Fruit fly (Drosophila melanogaster): ENCODE data around the gene CG13361.
A peak's percentile ranks its signal among the peaks of the same experiment; 100 is the strongest.

CG13361 gene

DNA sequence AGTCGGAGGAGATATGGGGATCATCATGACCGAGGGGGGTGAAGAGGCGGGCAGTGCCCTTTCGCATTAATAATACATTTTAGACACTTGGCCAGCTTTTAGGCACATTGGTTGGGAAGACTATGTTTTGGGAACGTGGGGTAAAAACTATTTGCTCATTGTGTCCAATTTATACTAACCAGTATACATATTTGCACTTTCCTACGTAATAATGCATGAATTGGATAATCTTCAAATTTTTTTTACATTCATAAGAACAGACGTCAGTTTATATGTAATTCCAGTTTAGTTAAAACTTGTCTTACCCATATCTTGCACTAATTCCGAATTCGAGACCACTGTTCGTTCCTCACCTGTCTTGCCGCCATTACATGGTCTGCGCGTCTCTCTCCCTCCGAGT, 25.9 kb upstream of the CG13361 start:
- no peak for TF ChIP-seq CG12768 (GFP tag; optimal IDR thresholded peaks at IDR 0.05)
- no peak for TF ChIP-seq CG33017 (tag; optimal IDR thresholded peaks at IDR 0.05)
- TF ChIP-seq pad (GFP tag; optimal IDR thresholded peaks at IDR 0.05): no peak
- no peak for TF ChIP-seq toe (GFP tag; optimal IDR thresholded peaks at IDR 0.05)
- TF ChIP-seq CG11617 (GFP tag; optimal IDR thresholded peaks at IDR 0.05): no peak
- no peak for TF ChIP-seq Crg-1 (GFP tag; optimal IDR thresholded peaks at IDR 0.05)
- no peak for TF ChIP-seq CG7101 (tag; optimal IDR thresholded peaks at IDR 0.05)
- no peak for TF ChIP-seq cnc (optimal IDR thresholded peaks at IDR 0.05)
- TF ChIP-seq CG5204 (GFP tag; optimal IDR thresholded peaks at IDR 0.05): no peak
- TF ChIP-seq CG7045 (GFP tag; optimal IDR thresholded peaks at IDR 0.05): no peak
- no peak for TF ChIP-seq Mnt (GFP tag; optimal IDR thresholded peaks at IDR 0.05)
- no peak for TF ChIP-seq cic (GFP tag; optimal IDR thresholded peaks at IDR 0.05)
- TF ChIP-seq CG1620 (GFP tag; optimal IDR thresholded peaks at IDR 0.05): no peak
- TF ChIP-seq Clk (GFP tag; optimal IDR thresholded peaks at IDR 0.05): no peak
- no peak for TF ChIP-seq ovo (GFP tag; optimal IDR thresholded peaks at IDR 0.05)
- TF ChIP-seq bab1 (GFP tag; optimal IDR thresholded peaks at IDR 0.05): no peak
- TF ChIP-seq tj (GFP tag; optimal IDR thresholded peaks at IDR 0.05): no peak
- TF ChIP-seq kay (GFP tag; ENCODE audit: borderline replicate concordance): no peak
- TF ChIP-seq CG14711 (tag; optimal IDR thresholded peaks at IDR 0.05): no peak

DNA sequence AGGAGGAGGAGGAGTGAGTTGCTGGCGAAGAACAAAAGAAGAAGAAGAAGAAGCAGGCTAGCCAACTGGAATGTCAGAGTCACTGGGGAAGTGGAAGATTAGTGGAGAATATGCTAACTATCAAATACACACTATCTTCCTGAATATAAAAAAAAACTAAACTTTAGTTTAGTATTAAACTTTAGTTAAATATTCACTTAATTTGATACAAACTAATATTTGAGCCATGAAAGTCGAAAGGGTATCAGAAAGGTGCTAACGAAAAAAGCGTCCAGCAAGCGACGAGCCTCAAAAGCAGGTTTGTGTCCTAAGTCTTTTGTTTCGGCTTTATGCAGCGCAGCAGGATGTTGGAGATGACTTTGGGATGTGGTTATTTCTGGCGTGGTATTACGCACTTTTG, 21.7 kb upstream of the CG13361 start:
- TF ChIP-seq cnc (optimal IDR thresholded peaks at IDR 0.05) (no peak), CG33017 (tag; optimal IDR thresholded peaks at IDR 0.05) (no peak), CG14711 (tag; optimal IDR thresholded peaks at IDR 0.05) (no peak), Clk (GFP tag; optimal IDR thresholded peaks at IDR 0.05) (no peak), cic (GFP tag; optimal IDR thresholded peaks at IDR 0.05) (no peak), CG7101 (tag; optimal IDR thresholded peaks at IDR 0.05) (no peak), pad (GFP tag; optimal IDR thresholded peaks at IDR 0.05) (no peak)

DNA sequence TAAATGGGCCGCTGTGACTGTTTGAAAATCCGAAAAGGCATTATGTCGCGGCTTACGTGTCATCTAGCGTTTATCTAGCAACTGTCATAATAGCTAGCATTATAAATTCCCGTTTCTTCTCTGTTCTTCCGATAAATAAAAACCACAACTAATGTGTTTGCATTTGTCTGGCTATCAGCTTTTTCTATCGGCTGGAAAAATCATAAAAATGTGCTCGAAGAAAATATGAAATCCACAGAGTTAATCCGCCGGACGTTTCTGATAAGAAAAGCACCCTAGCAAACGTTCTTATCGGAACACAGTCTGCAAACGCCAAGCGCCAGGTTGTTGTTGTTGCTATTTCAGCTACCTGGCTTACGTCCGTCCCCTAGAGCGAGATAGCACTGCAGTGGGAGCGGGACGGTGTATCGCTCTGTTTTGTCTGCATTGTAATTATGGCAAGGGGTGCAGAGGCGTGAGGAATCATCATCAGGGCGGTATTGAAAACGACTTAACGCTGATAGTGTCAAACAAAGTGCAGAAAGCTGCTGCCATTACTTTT, 20.8 kb upstream of the CG13361 start:
- TF ChIP-seq bab1 (GFP tag; optimal IDR thresholded peaks at IDR 0.05) (no peak), cnc (optimal IDR thresholded peaks at IDR 0.05) (no peak), CG5204 (GFP tag; optimal IDR thresholded peaks at IDR 0.05) (no peak), Mnt (GFP tag; optimal IDR thresholded peaks at IDR 0.05) (no peak), CG7045 (GFP tag; optimal IDR thresholded peaks at IDR 0.05) (no peak), CG11617 (GFP tag; optimal IDR thresholded peaks at IDR 0.05) (no peak), CG1620 (GFP tag; optimal IDR thresholded peaks at IDR 0.05) (no peak), Clk (GFP tag; optimal IDR thresholded peaks at IDR 0.05) (no peak), toe (GFP tag; optimal IDR thresholded peaks at IDR 0.05) (no peak), CG12768 (GFP tag; optimal IDR thresholded peaks at IDR 0.05) (no peak), cic (GFP tag; optimal IDR thresholded peaks at IDR 0.05) (no peak), CG33017 (tag; optimal IDR thresholded peaks at IDR 0.05) (no peak), pad (GFP tag; optimal IDR thresholded peaks at IDR 0.05) (no peak), CG7101 (tag; optimal IDR thresholded peaks at IDR 0.05) (no peak), Hr96 (GFP tag; optimal IDR thresholded peaks at IDR 0.05) (no peak), ovo (GFP tag; optimal IDR thresholded peaks at IDR 0.05) (no peak), tj (GFP tag; optimal IDR thresholded peaks at IDR 0.05) (no peak), Crg-1 (GFP tag; optimal IDR thresholded peaks at IDR 0.05) (no peak), kay (GFP tag; ENCODE audit: borderline replicate concordance) (no peak), CG14711 (tag; optimal IDR thresholded peaks at IDR 0.05) (no peak)

DNA sequence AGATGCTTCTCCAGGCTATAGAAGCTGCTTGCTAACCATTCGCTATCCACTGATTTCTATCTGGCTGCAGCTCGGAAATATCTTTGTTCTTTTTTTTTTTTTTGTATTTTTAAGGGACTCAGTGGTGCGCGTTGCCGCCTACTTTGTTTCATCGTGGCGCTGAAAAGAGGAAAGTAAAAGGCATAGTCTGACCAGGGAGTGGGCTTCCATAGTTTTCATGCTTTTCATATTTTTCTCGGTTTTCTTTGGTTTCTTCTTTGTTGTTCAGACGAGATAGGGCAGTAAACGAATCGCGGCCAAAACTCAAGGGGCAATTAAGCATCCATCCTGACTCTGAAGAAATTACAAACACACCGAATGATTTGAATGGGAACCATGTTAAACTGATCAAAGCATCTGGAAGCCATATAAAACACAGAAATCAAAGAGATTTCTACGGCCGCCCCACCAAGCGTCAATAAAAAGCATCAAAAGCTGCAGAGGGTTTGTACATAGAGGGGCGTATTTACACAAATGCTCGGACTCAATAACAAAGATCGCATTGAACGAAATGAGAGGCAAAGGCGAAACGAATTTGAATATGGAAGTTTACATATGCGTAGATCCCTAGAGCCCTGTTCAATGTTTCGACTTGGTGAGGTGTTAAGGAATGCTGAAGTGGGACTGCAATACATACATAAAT, 19.0 kb upstream of the CG13361 start:
- TF ChIP-seq cnc (optimal IDR thresholded peaks at IDR 0.05) (no peak), CG1620 (GFP tag; optimal IDR thresholded peaks at IDR 0.05) (no peak), CG12768 (GFP tag; optimal IDR thresholded peaks at IDR 0.05) (no peak), tj (GFP tag; optimal IDR thresholded peaks at IDR 0.05) (no peak), Crg-1 (GFP tag; optimal IDR thresholded peaks at IDR 0.05) (no peak), pad (GFP tag; optimal IDR thresholded peaks at IDR 0.05) (no peak), cic (GFP tag; optimal IDR thresholded peaks at IDR 0.05) (no peak), CG11617 (GFP tag; optimal IDR thresholded peaks at IDR 0.05) (no peak), kay (GFP tag; ENCODE audit: borderline replicate concordance) (no peak), CG14711 (tag; optimal IDR thresholded peaks at IDR 0.05) (no peak), Hr96 (GFP tag; optimal IDR thresholded peaks at IDR 0.05) (no peak), Mnt (GFP tag; optimal IDR thresholded peaks at IDR 0.05) (no peak), CG33017 (tag; optimal IDR thresholded peaks at IDR 0.05) (no peak), ovo (GFP tag; optimal IDR thresholded peaks at IDR 0.05) (no peak)

DNA sequence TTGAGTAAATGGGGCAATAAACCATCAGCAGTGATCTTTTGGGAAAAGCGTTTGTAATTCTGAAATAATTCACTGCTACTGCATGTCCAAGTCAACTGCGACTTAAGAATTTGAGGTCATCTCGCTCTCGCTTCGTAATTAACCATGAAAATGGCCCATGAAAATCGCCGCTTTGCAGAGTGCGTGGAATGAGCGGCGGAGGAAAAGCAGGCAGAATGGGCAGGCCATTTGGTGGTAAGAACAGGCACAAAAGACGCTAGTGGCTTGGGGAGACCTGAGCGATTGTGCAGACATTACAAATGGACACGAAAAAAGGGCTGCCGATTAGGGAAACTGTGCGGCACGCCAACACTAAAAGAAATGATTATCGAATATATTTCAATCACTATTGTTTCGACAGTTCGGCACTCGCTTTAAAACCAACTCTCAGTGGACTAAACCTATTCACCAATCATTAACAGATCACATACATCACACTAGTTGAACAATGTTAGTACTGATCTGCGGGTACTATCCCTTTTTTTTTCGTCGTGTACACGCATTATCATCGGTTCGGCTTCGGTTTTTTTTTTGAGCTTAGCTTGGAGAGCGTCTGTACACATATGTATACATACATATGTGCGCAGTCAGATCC, 18.1 kb upstream of the CG13361 start:
- no peak for TF ChIP-seq CG5204 (GFP tag; optimal IDR thresholded peaks at IDR 0.05)
- no peak for TF ChIP-seq Mnt (GFP tag; optimal IDR thresholded peaks at IDR 0.05)
- TF ChIP-seq tj (GFP tag; optimal IDR thresholded peaks at IDR 0.05): no peak
- no peak for TF ChIP-seq toe (GFP tag; optimal IDR thresholded peaks at IDR 0.05)

DNA sequence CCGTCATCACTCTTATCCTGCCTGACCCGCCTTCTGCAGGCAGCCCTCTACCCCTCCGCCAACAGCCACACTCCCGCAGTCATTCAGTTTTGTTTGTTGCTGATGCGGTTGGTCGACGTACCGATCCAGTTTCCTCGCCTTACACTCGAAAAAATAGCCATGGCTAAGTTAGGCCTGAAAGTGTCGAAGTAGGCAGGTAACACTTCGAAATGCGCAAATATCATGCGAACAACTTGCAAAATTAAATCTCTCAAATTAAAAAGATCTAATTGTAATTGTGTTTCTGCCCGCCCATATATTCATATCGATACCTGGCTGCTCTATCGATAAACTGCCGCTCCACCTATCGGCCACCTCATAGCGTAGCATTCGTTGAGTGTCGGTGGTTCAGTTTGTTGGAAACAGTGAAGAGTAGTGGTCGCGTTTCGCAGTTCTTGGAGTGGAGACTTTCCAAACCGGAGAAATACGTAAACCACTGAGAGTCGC, 16.2 kb upstream of the CG13361 start, which contains the start of gene fz3:
TSS of gene fz3 (plus strand) at position 307 of the 486 bp plus-strand sequence.
- peak; percentile 22 for TF ChIP-seq CG7101 (tag; optimal IDR thresholded peaks at IDR 0.05)
- peak; percentile 32 for TF ChIP-seq Hr96 (GFP tag; optimal IDR thresholded peaks at IDR 0.05)
- no peak for TF ChIP-seq CG12768 (GFP tag; optimal IDR thresholded peaks at IDR 0.05)
- no peak for TF ChIP-seq CG7045 (GFP tag; optimal IDR thresholded peaks at IDR 0.05)
- no peak for TF ChIP-seq Crg-1 (GFP tag; optimal IDR thresholded peaks at IDR 0.05)
- TF ChIP-seq bab1 (GFP tag; optimal IDR thresholded peaks at IDR 0.05): peak; percentile 69
- no peak for TF ChIP-seq cic (GFP tag; optimal IDR thresholded peaks at IDR 0.05)
- TF ChIP-seq pad (GFP tag; optimal IDR thresholded peaks at IDR 0.05): peak; percentile 25
- no peak for TF ChIP-seq cnc (optimal IDR thresholded peaks at IDR 0.05)
- no peak for TF ChIP-seq CG5204 (GFP tag; optimal IDR thresholded peaks at IDR 0.05)
- no peak for TF ChIP-seq toe (GFP tag; optimal IDR thresholded peaks at IDR 0.05)
- TF ChIP-seq Mnt (GFP tag; optimal IDR thresholded peaks at IDR 0.05): peak; percentile 44
- no peak for TF ChIP-seq ovo (GFP tag; optimal IDR thresholded peaks at IDR 0.05)
- no peak for TF ChIP-seq Clk (GFP tag; optimal IDR thresholded peaks at IDR 0.05)
- TF ChIP-seq CG14711 (tag; optimal IDR thresholded peaks at IDR 0.05): peak; percentile 19
- peak; percentile 68 for TF ChIP-seq tj (GFP tag; optimal IDR thresholded peaks at IDR 0.05)
